Worm (Caenorhabditis elegans): ENCODE measurements around the gene rev-1.

rev-1 gene

ce11 chrII:7889321-7889720 lies 11.1 kb upstream of the rev-1 start:
- TF ChIP-seq ceh-44 (GFP tag; IDR thresholded peaks at IDR 0.05) (no peak), dve-1 (tag; optimal IDR thresholded peaks at IDR 0.05; ENCODE audit: insufficient read depth) (peak; percentile 21), hlh-30 (tag; optimal IDR thresholded peaks at IDR 0.05; ENCODE audit: insufficient read depth) (peak; percentile 37), F44E2.7 (GFP tag; IDR thresholded peaks at IDR 0.05) (no peak), nhr-10 (tag; optimal IDR thresholded peaks at IDR 0.05) (no peak), F49E8.2 (tag; optimal IDR thresholded peaks at IDR 0.05; ENCODE audit: borderline replicate concordance) (no peak), unc-130 (GFP tag; optimal IDR thresholded peaks at IDR 0.05) (no peak), vab-7 (GFP tag; IDR thresholded peaks at IDR 0.05) (no peak), nhr-28 (tag; optimal IDR thresholded peaks at IDR 0.05) (no peak), pqm-1 (tag; optimal IDR thresholded peaks at IDR 0.05) (peak; percentile 48), hlh-11 (tag; optimal IDR thresholded peaks at IDR 0.05) (peak; percentile 52), duxl-1 (tag; optimal IDR thresholded peaks at IDR 0.05; ENCODE audit: poor library complexity) (no peak), nhr-102 (tag; optimal IDR thresholded peaks at IDR 0.05) (no peak), Y48G9A.11 (GFP tag; IDR thresholded peaks at IDR 0.05) (no peak), dmd-6 (GFP tag; IDR thresholded peaks at IDR 0.05) (peak; percentile 28; the same call in 1 of the 2 replicates), lin-38 (GFP tag; IDR thresholded peaks at IDR 0.05) (no peak), unc-62 (GFP tag; optimal IDR thresholded peaks at IDR 0.05 in 1 of 2) (no peak), unc-62 (tag; optimal IDR thresholded peaks at IDR 0.05) (no peak), saeg-2 (GFP tag; IDR thresholded peaks at IDR 0.05) (no peak), F37D6.2 (tag; optimal IDR thresholded peaks at IDR 0.05) (no peak)

ce11 chrII:7891869-7892615 lies 8.4 kb upstream of the rev-1 start:
- TF ChIP-seq daf-12 (tag; optimal IDR thresholded peaks at IDR 0.05) (no peak), ZK546.5 (tag; optimal IDR thresholded peaks at IDR 0.05) (no peak), arid-1 (GFP tag; conservative IDR thresholded peaks at IDR 0.05) (no peak), F49E8.2 (tag; optimal IDR thresholded peaks at IDR 0.05; ENCODE audit: borderline replicate concordance) (no peak), zfp-3 (GFP tag; conservative IDR thresholded peaks at IDR 0.05) (no peak), ces-1 (GFP tag; optimal IDR thresholded peaks at IDR 0.05) (no peak), nhr-28 (tag; optimal IDR thresholded peaks at IDR 0.05) (peak; percentile 31), Y105C5A.15 (GFP tag; IDR thresholded peaks at IDR 0.05) (no peak), unc-130 (GFP tag; optimal IDR thresholded peaks at IDR 0.05) (no peak), R02D3.7 (tag; optimal IDR thresholded peaks at IDR 0.05) (no peak), mxl-2 (GFP tag; conservative IDR thresholded peaks at IDR 0.05) (no peak), madf-9 (GFP tag; conservative IDR thresholded peaks at IDR 0.05) (no peak; the same call in 1 of the 2 replicates), dpl-1 (GFP tag; optimal IDR thresholded peaks at IDR 0.05) (no peak), pha-4 (GFP tag; IDR thresholded peaks at IDR 0.05) (no peak), pha-4 (tag; optimal IDR thresholded peaks at IDR 0.05) (no peak), ztf-11 (tag; optimal IDR thresholded peaks at IDR 0.05) (no peak), nhr-48 (tag; optimal IDR thresholded peaks at IDR 0.05) (no peak), aha-1 (tag) (peak; percentile 80), daf-19 (GFP tag; conservative IDR thresholded peaks at IDR 0.05) (peak; percentile 61; the same call in 1 of the 2 replicates), Y48G9A.11 (GFP tag; IDR thresholded peaks at IDR 0.05) (no peak), daf-16 (GFP tag; optimal IDR thresholded peaks at IDR 0.05) (no peak), daf-16 (tag; optimal IDR thresholded peaks at IDR 0.05) (peak; percentile 84), zag-1 (tag; optimal IDR thresholded peaks at IDR 0.05) (no peak), ztf-7 (tag; optimal IDR thresholded peaks at IDR 0.05) (no peak), lin-39 (tag; optimal IDR thresholded peaks at IDR 0.05) (no peak), madf-5 (GFP tag; IDR thresholded peaks at IDR 0.05) (0 out of 4 replicates have a peak, but pooled peaks of 1 of the 2 experiments have one; percentile 40), nhr-77 (tag; optimal IDR thresholded peaks at IDR 0.05) (peak; percentile 14), D1046.2 (GFP tag; IDR thresholded peaks at IDR 0.05) (no peak), fos-1 (tag; optimal IDR thresholded peaks at IDR 0.05) (no peak), mdt-29 (GFP tag; IDR thresholded peaks at IDR 0.05) (no peak), F26F4.8 (GFP tag; conservative IDR thresholded peaks at IDR 0.05) (no peak), nhr-25 (tag; optimal IDR thresholded peaks at IDR 0.05; ENCODE audit: borderline replicate concordance, insufficient read depth) (no peak), saeg-2 (GFP tag; IDR thresholded peaks at IDR 0.05) (no peak), T20F7.1 (GFP tag; optimal IDR thresholded peaks at IDR 0.05) (no peak)

All from whole organism, L4 larva.